Fruit fly (Drosophila melanogaster) S2 (cell line): ENCODE results near the gene cad.

ENCODE experiments used
- CG8478 ChIP-seq: fragments of >200 bp; optimal IDR thresholded peaks from 2 replicates; lab custom pipeline; 2018
- CTCF ChIP-seq, 2 experiments: fragments of >200 bp; optimal IDR thresholded peaks; 2 replicates each; lab custom pipeline; 2018

DNA sequence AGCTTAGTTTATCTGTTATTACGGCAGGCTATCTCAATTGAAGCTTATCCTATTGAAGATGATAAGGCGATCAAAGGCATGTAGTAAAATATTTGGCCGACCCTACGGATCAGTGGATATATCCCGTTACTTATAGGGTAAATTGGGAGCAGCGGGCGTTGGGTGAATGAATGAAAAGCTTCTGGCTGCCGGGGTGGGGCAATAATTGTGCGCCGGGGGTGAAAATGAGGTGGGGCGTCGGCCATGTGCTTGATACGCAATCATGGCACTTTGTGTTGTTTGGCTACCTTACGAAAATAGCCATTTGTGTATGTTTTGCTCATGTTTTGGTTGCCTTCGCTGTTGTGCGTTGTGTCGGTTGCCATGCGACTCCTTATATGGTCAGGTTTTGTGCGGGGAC, 31.3 kb downstream of the cad start:
- TF ChIP-seq CG8478 (lab: Kevin White, UChicago) (no peak), CTCF (optimal IDR thresholded peaks at IDR 0.05; lab: Kevin White, UChicago) (no peak)
